Worm (Caenorhabditis elegans): ENCODE results near the gene ZK896.1.

DNA sequence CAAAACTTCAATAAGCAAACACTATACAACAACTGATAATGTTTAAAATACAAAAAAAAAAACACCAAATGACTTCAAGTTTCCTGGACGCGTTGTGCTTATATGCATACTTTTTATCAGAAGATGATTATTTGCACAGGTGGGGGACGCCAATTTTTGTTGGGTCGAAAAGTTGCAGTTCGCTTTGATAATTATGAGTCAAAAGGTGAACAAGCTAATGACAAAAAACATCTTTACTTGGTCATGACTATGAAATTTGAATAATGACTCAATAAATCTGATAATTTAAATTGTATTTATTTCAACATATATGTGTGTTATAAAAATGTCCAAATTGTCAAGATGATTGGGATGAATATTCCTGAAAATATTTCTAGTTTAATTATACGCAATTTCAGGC lies 8.0 kb upstream of the ZK896.1 start, which contains the start of gene ZK896.4:
- no peak for TF ChIP-seq nhr-11 (tag; optimal IDR thresholded peaks at IDR 0.05)
- no peak for TF ChIP-seq lin-39 (tag; optimal IDR thresholded peaks at IDR 0.05)
- no peak for TF ChIP-seq aly-2 (tag; optimal IDR thresholded peaks at IDR 0.05)
- no peak for TF ChIP-seq set-16 (GFP tag; IDR thresholded peaks at IDR 0.05)
- TF ChIP-seq unc-39 (tag; optimal IDR thresholded peaks at IDR 0.05) = no peak
- no peak for TF ChIP-seq pha-4 (GFP tag; IDR thresholded peaks at IDR 0.05)
- TF ChIP-seq pha-4 (tag; optimal IDR thresholded peaks at IDR 0.05) = no peak
- no peak for TF ChIP-seq F49E8.2 (tag; optimal IDR thresholded peaks at IDR 0.05; ENCODE audit: borderline replicate concordance)
- TF ChIP-seq unc-130 (GFP tag; optimal IDR thresholded peaks at IDR 0.05) = no peak
- TF ChIP-seq attf-4 (tag; optimal IDR thresholded peaks at IDR 0.05) = no peak
- no peak for TF ChIP-seq nhr-237 (tag; optimal IDR thresholded peaks at IDR 0.05)

All from whole organism, L4 larva.